Worm (Caenorhabditis elegans): ENCODE results near the gene C03B8.3.

ce11 chrIII:7763503-7763902 is 51.4 kb downstream of the C03B8.3 start, which contains the start of gene mtx-2:
- no peak for TF ChIP-seq ets-4 (tag; optimal IDR thresholded peaks at IDR 0.05)
- TF ChIP-seq pax-1 (tag; optimal IDR thresholded peaks at IDR 0.05): no peak
- TF ChIP-seq fkh-10 (GFP tag; optimal IDR thresholded peaks at IDR 0.05): no peak
- TF ChIP-seq ama-1 (optimal IDR thresholded peaks at IDR 0.05): no peak
- no peak for TF ChIP-seq fkh-6 (tag; optimal IDR thresholded peaks at IDR 0.05)
